Fruit fly (Drosophila melanogaster) whole organism, prepupa: Measurements from ENCODE around the gene CG16781.

ENCODE experiments used
- CG10669 ChIP-seq: fragments of 200-800 bp; sonication (Bioruptor generic); optimal IDR thresholded peaks from 3 replicates; lab custom pipeline; 2018; ENCODE audit warnings: missing biosample characterization, mild to moderate bottlenecking, missing genetic modification characterization, moderate library complexity
- CG6792 ChIP-seq: fragments of 200-800 bp; sonication (Bioruptor generic); optimal IDR thresholded peaks from 3 replicates; lab custom pipeline; 2016; ENCODE audit warnings: missing biosample characterization, missing genetic modification characterization
- fd85E ChIP-seq: fragments of 200-800 bp; sonication (Bioruptor generic); optimal IDR thresholded peaks from 3 replicates; lab custom pipeline; 2016; ENCODE audit warnings: missing biosample characterization, missing genetic modification characterization
- pdm3 ChIP-seq: fragments of 200-800 bp; sonication (Bioruptor generic); optimal IDR thresholded peaks from 3 replicates; lab custom pipeline; 2016; ENCODE audit warnings: missing biosample characterization, missing genetic modification characterization

dm6 chrX:3457518-3457917 is 6.3 kb downstream of the CG16781 start:
- TF ChIP-seq fd85E (GFP tag; lab: Kevin White, UChicago) (no peak), pdm3 (GFP tag; lab: Kevin White, UChicago) (no peak), CG6792 (GFP tag; lab: Kevin White, UChicago) (no peak), CG10669 (GFP tag; lab: Kevin White, UChicago) (no peak)
